Fruit fly (Drosophila melanogaster): ENCODE results near the gene Ca-alpha1T.

dm6 chrX:6090809-6091667 is 101.2 kb downstream of the Ca-alpha1T start, which contains the start of the genes Nep1 and Mipp2:
- TF ChIP-seq psq (optimal IDR thresholded peaks at IDR 0.05) = no peak
- no peak for TF ChIP-seq ttk (optimal IDR thresholded peaks at IDR 0.05)
